Worm (Caenorhabditis elegans) whole organism, young adult: ENCODE measurements around the gene F28F8.7.

Experiments used
- B0019.2 ChIP-seq: fragments of 200-800 bp; sonication (Bioruptor generic); conservative IDR thresholded peaks from 2 replicates; pipeline ENCODE4 v1.3.6; 2022; ENCODE audit warnings: missing genetic modification reagents, missing genetic modification characterization, missing compliant biosample characterization
- B0336.3 ChIP-seq: fragments of 200-800 bp; sonication (Bioruptor generic); IDR thresholded peaks from 2 replicates; pipeline ENCODE4 v1.3.6; 2022; ENCODE audit warnings: missing genetic modification characterization, missing compliant biosample characterization
- C06A6.2 ChIP-seq: fragments of 200-800 bp; sonication (Bioruptor generic); conservative IDR thresholded peaks from 2 replicates; pipeline ENCODE4 v1.3.6; 2022; ENCODE audit warnings: missing genetic modification characterization, missing compliant biosample characterization
- F22D6.2 ChIP-seq: sonication (generic microtip); optimal IDR thresholded peaks from 2 replicates; lab custom pipeline; 2016; ENCODE audit warnings: mild to moderate bottlenecking, missing genetic modification characterization, missing compliant biosample characterization
- F55B11.4 ChIP-seq: sonication (generic microtip); optimal IDR thresholded peaks from 2 replicates; lab custom pipeline; 2016; ENCODE audit warnings: missing compliant biosample characterization, missing genetic modification characterization, borderline replicate concordance; ENCODE audit not compliant: insufficient read depth
- F57A8.1 ChIP-seq: fragments of 200-800 bp; sonication (Bioruptor generic); optimal IDR thresholded peaks from 2 replicates; lab custom pipeline; 2018; ENCODE audit warnings: mild to moderate bottlenecking, missing genetic modification characterization, moderate library complexity, missing compliant biosample characterization
- K12H6.12 ChIP-seq: fragments of 200-800 bp; sonication (Bioruptor generic); optimal IDR thresholded peaks from 2 replicates; lab custom pipeline; 2018; ENCODE audit warnings: mild to moderate bottlenecking, missing genetic modification characterization, missing compliant biosample characterization
- T07F8.4 ChIP-seq: sonication (generic microtip); optimal IDR thresholded peaks from 2 replicates; lab custom pipeline; 2016; ENCODE audit warnings: mild to moderate bottlenecking, missing genetic modification characterization, moderate library complexity, missing compliant biosample characterization
- Y79H2A.3 ChIP-seq: fragments of 200-800 bp; sonication (Bioruptor generic); conservative IDR thresholded peaks from 2 replicates; pipeline ENCODE4 v1.3.6; 2022; ENCODE audit warnings: missing genetic modification reagents, missing genetic modification characterization, missing compliant biosample characterization
- ama-1 ChIP-seq, 3 experiments: fragments of 150-350 bp in 1 of 3; sonication (generic microtip) in 2 of 3; optimal IDR thresholded peaks; 2 replicates each; lab custom pipeline; 2014 to 2018; ENCODE audit warnings: missing biosample characterization in 2 of 3, missing genetic modification characterization in 2 of 3, missing genetic modification reagents in 2 of 3
- atf-7 ChIP-seq: sonication (generic microtip); optimal IDR thresholded peaks from 2 replicates; lab custom pipeline; 2017; ENCODE audit warnings: mild to moderate bottlenecking, missing genetic modification characterization, missing compliant biosample characterization
- attf-3 ChIP-seq: fragments of 200-800 bp; sonication (Bioruptor generic); conservative IDR thresholded peaks from 2 replicates; pipeline ENCODE4 v1.3.6; 2022; ENCODE audit warnings: missing genetic modification reagents, missing genetic modification characterization, missing compliant biosample characterization
- ccch-3 ChIP-seq: fragments of 200-800 bp; sonication (Bioruptor generic); optimal IDR thresholded peaks from 2 replicates; lab custom pipeline; 2018; ENCODE audit warnings: mild to moderate bottlenecking, missing genetic modification characterization, missing compliant biosample characterization
- cebp-1 ChIP-seq, 2 experiments: fragments of 200-800 bp in 1 of 2; sonication (Bioruptor generic) in 1 of 2; sonication (generic microtip) in 1 of 2; IDR thresholded peaks in 1 of 2; optimal IDR thresholded peaks in 1 of 2; 2 replicates each; pipeline versions ENCODE4 v1.3.6 to Lab custom; 2017 to 2022; ENCODE audit warnings: missing compliant biosample characterization in 2 of 2, missing genetic modification characterization in 2 of 2, mild to moderate bottlenecking in 1 of 2, missing genetic modification reagents in 1 of 2, moderate library complexity in 1 of 2
- ceh-91 ChIP-seq: fragments of 200-800 bp; sonication (Bioruptor generic); IDR thresholded peaks from 2 replicates; pipeline ENCODE4 v1.3.6; 2022; ENCODE audit warnings: missing genetic modification reagents, missing genetic modification characterization, missing compliant biosample characterization
- efl-1 ChIP-seq: fragments of 150-350 bp; optimal IDR thresholded peaks from 2 replicates; lab custom pipeline; 2014; ENCODE audit warnings: missing biosample characterization, missing genetic modification reagents, missing genetic modification characterization
- ets-4 ChIP-seq: fragments of 200-800 bp; sonication (Bioruptor generic); optimal IDR thresholded peaks from 2 replicates; lab custom pipeline; 2018; ENCODE audit warnings: mild to moderate bottlenecking, missing genetic modification characterization, missing compliant biosample characterization
- hmg-1.2 ChIP-seq: fragments of 200-800 bp; sonication (Bioruptor generic); IDR thresholded peaks from 2 replicates; pipeline ENCODE4 v1.3.6; 2022; ENCODE audit warnings: missing genetic modification reagents, missing genetic modification characterization, missing compliant biosample characterization
- hrde-1 ChIP-seq: sonication (generic microtip); optimal IDR thresholded peaks from 2 replicates; lab custom pipeline; 2016; ENCODE audit warnings: missing genetic modification characterization, mild to moderate bottlenecking, missing compliant biosample characterization, moderate library complexity, missing genotype, missing genetic modification reagents, borderline replicate concordance
- hsf-1 ChIP-seq: fragments of 200-800 bp; sonication (Bioruptor generic); IDR thresholded peaks from 2 replicates; pipeline ENCODE4 v1.3.6; 2022; ENCODE audit warnings: missing genetic modification reagents, missing genetic modification characterization, missing compliant biosample characterization
- lin-35 ChIP-seq, 3 experiments: fragments of 150-350 bp in 2 of 3; sonication (generic microtip) in 1 of 3; optimal IDR thresholded peaks; 2 replicates each; lab custom pipeline; 2014 to 2018; ENCODE audit warnings: missing biosample characterization in 3 of 3, missing genetic modification characterization in 3 of 3, missing genetic modification reagents in 3 of 3
- lin-54 ChIP-seq: fragments of 200-800 bp; sonication (Bioruptor generic); optimal IDR thresholded peaks from 2 replicates; lab custom pipeline; 2018; ENCODE audit warnings: mild to moderate bottlenecking, missing genetic modification characterization, missing compliant biosample characterization
- lir-1 ChIP-seq: fragments of 200-800 bp; sonication (Bioruptor generic); conservative IDR thresholded peaks from 2 replicates; pipeline ENCODE4 v1.3.6; 2022; ENCODE audit warnings: missing genetic modification reagents, missing genetic modification characterization, missing compliant biosample characterization
- madf-10 ChIP-seq: sonication (generic microtip); optimal IDR thresholded peaks from 2 replicates; lab custom pipeline; 2016; ENCODE audit warnings: mild to moderate bottlenecking, missing genetic modification characterization, missing compliant biosample characterization
- mcd-1 ChIP-seq: fragments of 200-800 bp; sonication (Bioruptor generic); IDR thresholded peaks from 2 replicates; pipeline ENCODE4 v1.3.6; 2022; ENCODE audit warnings: missing genetic modification reagents, missing genetic modification characterization, missing compliant biosample characterization
- nhr-27 ChIP-seq: fragments of 200-800 bp; sonication (Bioruptor generic); optimal IDR thresholded peaks from 2 replicates; lab custom pipeline; 2018; ENCODE audit warnings: mild to moderate bottlenecking, missing genetic modification characterization, moderate library complexity, missing compliant biosample characterization
- pbrm-1 ChIP-seq: fragments of 200-800 bp; sonication (Bioruptor generic); IDR thresholded peaks from 2 replicates; pipeline ENCODE4 v1.3.6; 2022; ENCODE audit warnings: missing genetic modification reagents, missing genetic modification characterization, missing compliant biosample characterization
- pha-4 ChIP-seq: fragments of 150-350 bp; sonication (generic microtip); optimal IDR thresholded peaks from 2 replicates; lab custom pipeline; 2014; ENCODE audit warnings: missing biosample characterization, missing genetic modification reagents, missing genetic modification characterization
- rpc-1 ChIP-seq, 2 experiments: fragments of 150-350 bp in 1 of 2; sonication (generic microtip) in 1 of 2; optimal IDR thresholded peaks; 2 replicates each; lab custom pipeline; 2014 to 2018; ENCODE audit warnings: missing biosample characterization in 1 of 2, missing genetic modification characterization in 1 of 2, missing genetic modification reagents in 1 of 2, missing genotype in 1 of 2
- sdz-38 ChIP-seq: sonication (generic microtip); optimal IDR thresholded peaks from 2 replicates; lab custom pipeline; 2016; ENCODE audit warnings: missing genotype, missing genetic modification characterization, missing compliant biosample characterization
- sea-2 ChIP-seq: fragments of 200-800 bp; sonication (Bioruptor generic); IDR thresholded peaks from 2 replicates; pipeline ENCODE4 v1.3.6; 2022; ENCODE audit warnings: missing genetic modification characterization, missing compliant biosample characterization
- snpc-1.1 ChIP-seq: sonication (generic microtip); optimal IDR thresholded peaks from 2 replicates; lab custom pipeline; 2017; ENCODE audit warnings: missing genetic modification characterization, mild to moderate bottlenecking, missing compliant biosample characterization, antibody characterized with exemption, moderate library complexity, missing genotype, missing genetic modification reagents; ENCODE audit not compliant: insufficient read depth
- snpc-3.4 ChIP-seq: sonication (generic microtip); optimal IDR thresholded peaks from 2 replicates; lab custom pipeline; 2017; ENCODE audit warnings: missing genetic modification characterization, mild to moderate bottlenecking, missing compliant biosample characterization, antibody characterized with exemption, moderate library complexity, missing genotype, missing genetic modification reagents
- snpc-4 ChIP-seq, 5 experiments: fragments of 150-350 bp in 1 of 5; sonication (generic microtip) in 4 of 5; optimal IDR thresholded peaks; 2 replicates each; lab custom pipeline; 2014 to 2018; ENCODE audit warnings: missing genetic modification characterization in 5 of 5, missing biosample characterization in 3 of 5, antibody characterized with exemption in 2 of 5, mild to moderate bottlenecking in 2 of 5, missing compliant biosample characterization in 2 of 5, missing genotype in 2 of 5, moderate library complexity in 2 of 5, missing genetic modification reagents in 1 of 5
- sptf-2 ChIP-seq: fragments of 200-800 bp; sonication (Bioruptor generic); optimal IDR thresholded peaks from 2 replicates; lab custom pipeline; 2018; ENCODE audit warnings: mild to moderate bottlenecking, missing genetic modification characterization, missing compliant biosample characterization
- tbp1 ChIP-seq: fragments of 200-800 bp; sonication (Bioruptor generic); optimal IDR thresholded peaks from 2 replicates; lab custom pipeline; 2018; ENCODE audit warnings: mild to moderate bottlenecking, missing genetic modification characterization, missing compliant biosample characterization
- tlf-1 ChIP-seq: fragments of 200-800 bp; sonication (Bioruptor generic); optimal IDR thresholded peaks from 2 replicates; lab custom pipeline; 2018; ENCODE audit warnings: mild to moderate bottlenecking, missing genetic modification characterization, missing compliant biosample characterization
- zim-3 ChIP-seq: sonication (generic microtip); optimal IDR thresholded peaks from 2 replicates; lab custom pipeline; 2017; ENCODE audit warnings: mild to moderate bottlenecking, missing genetic modification characterization, moderate library complexity, missing compliant biosample characterization
- ztf-25 ChIP-seq: fragments of 200-800 bp; sonication (Bioruptor generic); IDR thresholded peaks from 2 replicates; pipeline ENCODE4 v1.3.6; 2022; ENCODE audit warnings: missing genetic modification reagents, missing genetic modification characterization, missing compliant biosample characterization
- ztf-26 ChIP-seq: sonication (generic microtip); optimal IDR thresholded peaks from 2 replicates; lab custom pipeline; 2017; ENCODE audit warnings: missing genetic modification characterization, missing compliant biosample characterization
- ztf-28 ChIP-seq: fragments of 200-800 bp; sonication (Bioruptor generic); IDR thresholded peaks from 2 replicates; pipeline ENCODE4 v1.3.6; 2022; ENCODE audit warnings: missing genetic modification reagents, missing genetic modification characterization, missing compliant biosample characterization

F28F8.7 gene

DNA sequence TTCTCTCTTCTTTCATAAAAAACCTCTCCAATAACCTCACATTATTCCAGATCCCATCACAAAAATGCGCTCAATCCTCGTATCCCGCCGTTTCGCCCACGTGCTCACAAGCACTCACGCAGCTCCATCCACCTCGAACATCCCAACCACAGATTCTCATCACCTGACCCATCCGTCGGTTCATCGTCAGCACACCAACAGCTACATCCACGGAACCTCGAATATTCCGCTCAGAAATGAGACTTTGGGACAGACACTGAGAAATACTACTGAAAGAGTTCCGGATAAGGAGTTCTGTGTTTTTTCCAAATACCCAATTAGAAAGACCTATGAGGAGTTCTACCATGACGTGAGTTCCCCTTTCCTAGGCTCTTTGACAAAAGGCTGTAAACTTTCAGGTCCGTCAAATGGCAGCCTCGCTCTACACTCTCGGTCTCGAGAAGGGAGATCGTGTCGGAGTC, 23.0 kb downstream of the F28F8.7 start, which contains the start of gene acs-2:
Gene acs-2 (plus strand): TSS at position 51 of the 461 bp plus-strand sequence.
- no peak for TF ChIP-seq F57A8.1
- peak; percentile 32; the same call in 1 of the 2 replicates for TF ChIP-seq hsf-1 (GFP tag; lab: Robert Waterston, UW)
- TF ChIP-seq ama-1 (optimal IDR thresholded peaks at IDR 0.05; lab: Kevin White, UChicago): peak; percentile 85
- no peak for TF ChIP-seq ama-1 (GFP tag; optimal IDR thresholded peaks at IDR 0.05; lab: Kevin White, UChicago)

DNA sequence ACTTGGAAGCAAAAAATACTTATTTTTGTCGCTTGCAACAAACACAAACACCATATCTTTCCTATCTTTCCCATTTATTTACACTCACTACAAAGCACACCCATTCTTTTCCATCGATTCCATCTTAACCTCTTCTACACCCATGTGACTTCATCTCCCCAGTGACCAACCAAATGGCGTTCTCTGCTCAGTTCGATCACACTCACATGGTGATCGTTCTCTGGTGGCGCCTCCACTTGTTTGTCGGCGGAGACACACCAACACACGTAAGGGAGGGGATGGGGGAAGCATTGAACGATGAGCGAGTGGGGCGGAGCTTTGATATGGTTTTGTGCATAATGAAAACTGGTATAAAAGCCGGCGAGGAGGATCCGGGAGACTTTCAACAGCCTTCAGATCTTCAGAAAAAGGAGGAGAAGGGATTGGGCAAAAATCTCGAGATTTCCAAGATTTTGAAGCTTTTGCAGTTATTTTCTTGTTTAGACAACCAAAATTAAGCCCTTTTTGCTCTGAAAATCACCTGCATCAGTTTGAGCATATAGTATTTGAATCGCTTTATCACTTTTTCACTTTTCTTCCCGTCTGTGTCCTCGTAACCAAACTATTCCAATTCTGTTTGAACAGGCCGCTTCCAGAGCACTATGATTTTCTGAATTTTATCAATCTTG, 23.8 kb downstream of the F28F8.7 start:
- TF ChIP-seq hmg-1.2 (GFP tag; lab: Robert Waterston, UW) (peak; percentile 33; the same call in 1 of the 2 replicates), ama-1 (optimal IDR thresholded peaks at IDR 0.05; lab: Kevin White, UChicago) (peak; percentile 96), ama-1 (GFP tag; optimal IDR thresholded peaks at IDR 0.05; lab: Kevin White, UChicago) (no peak), snpc-1.1 (tag; lab: Kevin White, UChicago) (no peak), hrde-1 (no peak), pbrm-1 (GFP tag; lab: Robert Waterston, UW) (no peak), F55B11.4 (tag; lab: Kevin White, UChicago) (no peak), lir-1 (peak; percentile 54; the same call in 1 of the 2 replicates), tbp1 (GFP tag; lab: Kevin White, UChicago) (peak; percentile 49), nhr-27 (no peak), madf-10 (tag; lab: Kevin White, UChicago) (peak; percentile 14), ztf-26 (tag; lab: Kevin White, UChicago) (peak; percentile 58), attf-3 (GFP tag; lab: Robert Waterston, UW) (no peak), K12H6.12 (tag; lab: Kevin White, UChicago) (peak; percentile 78), zim-3 (tag; lab: Kevin White, UChicago) (no peak), rpc-1 (optimal IDR thresholded peaks at IDR 0.05; lab: Kevin White, UChicago) (no peak), rpc-1 (tag; optimal IDR thresholded peaks at IDR 0.05; lab: Kevin White, UChicago) (no peak), snpc-4 (GFP tag; optimal IDR thresholded peaks at IDR 0.05; lab: Kevin White, UChicago) (no peak), snpc-4 (tag; optimal IDR thresholded peaks at IDR 0.05; lab: Kevin White, UChicago) (peak; percentile 61 to 72 (median 64)), Y79H2A.3 (GFP tag; lab: Robert Waterston, UW) (no peak), ztf-25 (GFP tag; lab: Robert Waterston, UW) (no peak), B0019.2 (0 out of 2 replicates have a peak, but pooled peaks have one; percentile 30), pha-4 (tag; lab: Kevin White, UChicago) (no peak), C06A6.2 (GFP tag; lab: Robert Waterston, UW) (0 out of 2 replicates have a peak, but pooled peaks have one; percentile 24), hsf-1 (GFP tag; lab: Robert Waterston, UW) (no peak), tlf-1 (peak; percentile 5), F22D6.2 (tag; lab: Kevin White, UChicago) (peak; percentile 68), atf-7 (tag; lab: Kevin White, UChicago) (no peak), lin-54 (GFP tag; lab: Kevin White, UChicago) (peak; percentile 37), sdz-38 (tag; lab: Kevin White, UChicago) (no peak), B0336.3 (GFP tag; lab: Robert Waterston, UW) (peak; percentile 40; the same call in 1 of the 2 replicates), ccch-3 (GFP tag; lab: Kevin White, UChicago) (no peak), mcd-1 (0 out of 2 replicates have a peak, but pooled peaks have one; percentile 4), lin-35 (GFP tag; optimal IDR thresholded peaks at IDR 0.05; lab: Kevin White, UChicago) (peak in 1 of 3 experiments; percentile 38), ets-4 (no peak), ztf-28 (GFP tag; lab: Robert Waterston, UW) (no peak), T07F8.4 (tag; lab: Kevin White, UChicago) (no peak), cebp-1 (GFP tag; IDR thresholded peaks at IDR 0.05; lab: Robert Waterston, UW) (0 out of 2 replicates have a peak, but pooled peaks have one; percentile 18), cebp-1 (tag; optimal IDR thresholded peaks at IDR 0.05; lab: Kevin White, UChicago) (peak; percentile 75), ceh-91 (no peak), snpc-3.4 (tag; lab: Kevin White, UChicago) (no peak), sptf-2 (GFP tag; lab: Kevin White, UChicago) (no peak), efl-1 (no peak), sea-2 (GFP tag; lab: Robert Waterston, UW) (no peak)
